Worm (Caenorhabditis elegans) whole organism, L2 larva: ENCODE measurements around the gene F11G11.4.
A peak's percentile ranks its signal among the peaks of the same experiment; 100 is the strongest.
"Not testable (repeated sequence)": the region's sequence is repeated elsewhere in the genome, so short reads cannot be mapped to it uniquely, and the experiment has no call there.

Experiments used
- C34F6.9 ChIP-seq: fragments of 150-350 bp; optimal IDR thresholded peaks from 2 replicates; lab custom pipeline; 2014; ENCODE audit warnings: missing biosample characterization, missing genetic modification characterization
- F13H6.1 ChIP-seq: sonication (generic microtip); optimal IDR thresholded peaks from 2 replicates; lab custom pipeline; 2016; ENCODE audit warnings: missing genetic modification characterization, missing compliant biosample characterization
- Y55F3AM.14 ChIP-seq: fragments of 200-800 bp; sonication (Bioruptor generic); optimal IDR thresholded peaks from 2 replicates; lab custom pipeline; 2018; ENCODE audit warnings: mild to moderate bottlenecking, missing genetic modification characterization, missing compliant biosample characterization
- alr-1 ChIP-seq: fragments of 150-350 bp; optimal IDR thresholded peaks from 2 replicates; lab custom pipeline; 2014; ENCODE audit warnings: missing biosample characterization, missing genetic modification characterization
- aly-2 ChIP-seq: fragments of 150-350 bp; optimal IDR thresholded peaks from 2 replicates; lab custom pipeline; 2014; ENCODE audit warnings: missing biosample characterization, missing genetic modification characterization
- ama-1 ChIP-seq: fragments of 150-350 bp; optimal IDR thresholded peaks from 2 replicates; lab custom pipeline; 2018; ENCODE audit warnings: inconsistent platforms
- blmp-1 ChIP-seq: sonication (generic microtip); optimal IDR thresholded peaks from 2 replicates; lab custom pipeline; 2017; ENCODE audit warnings: missing genetic modification characterization, mild to moderate bottlenecking, missing compliant biosample characterization, antibody characterized with exemption, moderate library complexity; ENCODE audit not compliant: insufficient read depth
- ceh-16 ChIP-seq: fragments of 150-350 bp; optimal IDR thresholded peaks from 2 replicates; lab custom pipeline; 2014; ENCODE audit warnings: missing biosample characterization, missing genetic modification characterization
- ceh-82 ChIP-seq: fragments of 150-350 bp; optimal IDR thresholded peaks from 2 replicates; lab custom pipeline; 2014; ENCODE audit warnings: missing biosample characterization, missing genetic modification characterization
- crh-2 ChIP-seq: sonication (generic microtip); optimal IDR thresholded peaks from 2 replicates; lab custom pipeline; 2017; ENCODE audit warnings: missing biosample characterization, missing genetic modification characterization
- dmd-4 ChIP-seq: sonication (generic microtip); optimal IDR thresholded peaks from 2 replicates; lab custom pipeline; 2017; ENCODE audit warnings: missing biosample characterization, missing genetic modification characterization
- egl-27 ChIP-seq: sonication (generic microtip); optimal IDR thresholded peaks from 3 replicates; lab custom pipeline; 2017; ENCODE audit warnings: missing biosample characterization, missing genetic modification reagents, missing genetic modification characterization
- elt-1 ChIP-seq: fragments of 150-350 bp; optimal IDR thresholded peaks from 2 replicates; lab custom pipeline; 2014; ENCODE audit warnings: missing biosample characterization, missing genetic modification characterization
- elt-3 ChIP-seq: sonication (generic microtip); optimal IDR thresholded peaks from 2 replicates; lab custom pipeline; 2017; ENCODE audit warnings: missing biosample characterization, missing genetic modification characterization
- fos-1 ChIP-seq: fragments of 150-350 bp; optimal IDR thresholded peaks from 2 replicates; lab custom pipeline; 2014; ENCODE audit warnings: missing biosample characterization, missing genetic modification characterization
- lin-13 ChIP-seq: fragments of 150-350 bp; optimal IDR thresholded peaks from 2 replicates; lab custom pipeline; 2014; ENCODE audit warnings: missing biosample characterization, missing genetic modification reagents, missing genetic modification characterization
- lin-39 ChIP-seq: fragments of 150-350 bp; optimal IDR thresholded peaks from 2 replicates; lab custom pipeline; 2014; ENCODE audit warnings: missing biosample characterization, missing genetic modification reagents, missing genetic modification characterization
- mbf-1 ChIP-seq: sonication (generic microtip); optimal IDR thresholded peaks from 2 replicates; lab custom pipeline; 2017; ENCODE audit warnings: missing biosample characterization, missing genetic modification characterization
- mdl-1 ChIP-seq, 2 experiments: fragments of 150-350 bp in 1 of 2; sonication (generic microtip) in 1 of 2; optimal IDR thresholded peaks; 2 replicates each; lab custom pipeline; 2017; ENCODE audit warnings: missing biosample characterization in 2 of 2, missing genetic modification characterization in 2 of 2
- nhr-11 ChIP-seq: fragments of 150-350 bp; optimal IDR thresholded peaks from 2 replicates; lab custom pipeline; 2014; ENCODE audit warnings: missing biosample characterization, missing genetic modification characterization
- nhr-12 ChIP-seq: fragments of 150-350 bp; optimal IDR thresholded peaks from 2 replicates; lab custom pipeline; 2014; ENCODE audit warnings: missing biosample characterization, missing genetic modification characterization
- nhr-129 ChIP-seq: fragments of 150-350 bp; optimal IDR thresholded peaks from 2 replicates; lab custom pipeline; 2014; ENCODE audit warnings: missing biosample characterization, missing genetic modification characterization
- nhr-21 ChIP-seq: fragments of 150-350 bp; optimal IDR thresholded peaks from 2 replicates; lab custom pipeline; 2014; ENCODE audit warnings: missing biosample characterization, missing genetic modification characterization
- nhr-23 ChIP-seq: fragments of 150-350 bp; optimal IDR thresholded peaks from 2 replicates; lab custom pipeline; 2014; ENCODE audit warnings: missing biosample characterization, missing genetic modification reagents, missing genetic modification characterization
- nhr-237 ChIP-seq: fragments of 150-350 bp; optimal IDR thresholded peaks from 2 replicates; lab custom pipeline; 2014; ENCODE audit warnings: missing biosample characterization, missing genetic modification characterization
- nhr-25 ChIP-seq: fragments of 150-350 bp; sonication (generic microtip); optimal IDR thresholded peaks from 3 replicates; lab custom pipeline; 2014; ENCODE audit warnings: missing biosample characterization, missing genetic modification characterization
- nhr-6 ChIP-seq: fragments of 150-350 bp; optimal IDR thresholded peaks from 2 replicates; lab custom pipeline; 2014; ENCODE audit warnings: missing biosample characterization, missing genetic modification characterization
- nhr-77 ChIP-seq: fragments of 150-350 bp; optimal IDR thresholded peaks from 2 replicates; lab custom pipeline; 2014; ENCODE audit warnings: missing biosample characterization, missing genetic modification characterization
- sem-4 ChIP-seq: fragments of 150-350 bp; optimal IDR thresholded peaks from 2 replicates; lab custom pipeline; 2014; ENCODE audit warnings: missing biosample characterization, missing genetic modification reagents, missing genetic modification characterization
- skn-1 ChIP-seq: sonication (generic microtip); optimal IDR thresholded peaks from 2 replicates; lab custom pipeline; 2017; ENCODE audit warnings: missing biosample characterization, missing genetic modification characterization
- sma-3 ChIP-seq: sonication (generic microtip); optimal IDR thresholded peaks from 2 replicates; lab custom pipeline; 2016; ENCODE audit warnings: missing genetic modification reagents, missing genetic modification characterization, missing compliant biosample characterization
- sma-9 ChIP-seq, 2 experiments: fragments of 150-350 bp in 1 of 2; sonication (generic microtip) in 1 of 2; optimal IDR thresholded peaks; 2 replicates each; lab custom pipeline; 2014 to 2016; ENCODE audit warnings: missing genetic modification characterization in 2 of 2, mild to moderate bottlenecking in 1 of 2, missing biosample characterization in 1 of 2, missing compliant biosample characterization in 1 of 2, missing genetic modification reagents in 1 of 2, moderate library complexity in 1 of 2
- snpc-4 ChIP-seq: fragments of 150-350 bp; optimal IDR thresholded peaks from 2 replicates; lab custom pipeline; 2014; ENCODE audit warnings: missing biosample characterization, missing genetic modification characterization
- unc-39 ChIP-seq: fragments of 150-350 bp; optimal IDR thresholded peaks from 2 replicates; lab custom pipeline; 2014; ENCODE audit warnings: missing biosample characterization, missing genetic modification characterization
- unc-55 ChIP-seq: fragments of 150-350 bp; sonication (generic microtip); optimal IDR thresholded peaks from 3 replicates; lab custom pipeline; 2014; ENCODE audit warnings: missing biosample characterization, missing genetic modification reagents, missing genetic modification characterization
- unc-62 ChIP-seq: fragments of 150-350 bp; optimal IDR thresholded peaks from 2 replicates; lab custom pipeline; 2014; ENCODE audit warnings: missing biosample characterization, missing genetic modification reagents, missing genetic modification characterization
- ztf-1 ChIP-seq: fragments of 200-800 bp; sonication (Bioruptor generic); conservative IDR thresholded peaks from 2 replicates; pipeline ENCODE4 v1.3.6; 2022; ENCODE audit warnings: missing genetic modification characterization, missing compliant biosample characterization
- ztf-4 ChIP-seq: fragments of 150-350 bp; optimal IDR thresholded peaks from 2 replicates; lab custom pipeline; 2014; ENCODE audit warnings: missing biosample characterization, missing genetic modification characterization

F11G11.4 gene

DNA sequence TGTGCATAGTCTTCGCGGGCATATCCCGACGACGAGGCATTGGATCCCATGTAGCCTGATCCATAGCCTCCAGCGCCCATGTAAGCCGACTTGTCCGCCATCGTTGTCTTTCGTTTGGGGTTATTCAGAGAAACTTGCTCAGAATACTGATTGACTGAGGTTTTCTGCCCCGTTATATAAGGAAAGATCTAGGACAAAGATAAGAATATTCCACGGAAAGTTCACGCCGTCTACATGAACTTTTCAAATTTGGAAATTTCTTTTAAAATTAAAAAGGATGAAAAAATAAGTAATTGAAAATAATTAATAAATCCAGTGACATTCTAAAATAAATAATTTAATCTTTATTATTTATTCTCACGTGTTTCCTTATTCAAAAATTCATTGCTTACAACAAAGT, at the start of gene F11G11.4, which contains the start of gene nspd-5:
Gene F11G11.4, plus strand, starts transcription at position 335 of the 400 bp plus-strand sequence.
Gene nspd-5, minus strand, starts transcription at position 101 of the 400 bp plus-strand sequence.
- not testable (repeated sequence) for TF ChIP-seq unc-62 (GFP tag; lab: Kevin White, UChicago); ztf-4 (tag; lab: Kevin White, UChicago); unc-55 (GFP tag; lab: Kevin White, UChicago)

DNA sequence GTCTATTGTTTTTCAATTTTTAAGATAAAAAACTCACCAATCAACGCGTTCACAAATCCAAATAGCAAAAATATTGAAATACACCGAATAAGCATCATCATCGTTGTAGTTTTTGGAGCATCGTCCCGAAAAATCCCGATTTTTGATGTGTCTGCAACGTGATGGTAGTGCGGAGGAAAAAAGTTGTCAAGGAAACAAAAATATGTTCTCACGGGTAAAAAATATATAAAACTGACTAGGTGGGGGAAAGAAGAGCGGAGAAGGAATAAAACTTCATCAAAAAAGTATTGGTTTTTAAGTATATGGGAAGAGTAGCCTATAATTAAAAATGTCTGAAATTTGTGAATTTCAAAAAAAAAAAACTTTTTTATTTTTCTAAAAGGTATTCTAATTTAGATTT, 48.4 kb upstream of the F11G11.4 start, which contains the start of gene rig-6:
Gene rig-6, minus strand, starts transcription at position 101 of the 400 bp plus-strand sequence.
- TF ChIP-seq ztf-1 (GFP tag; lab: Robert Waterston, UW) (no peak), ama-1 (lab: Kevin White, UChicago) (no peak), mdl-1 (tag; optimal IDR thresholded peaks at IDR 0.05; lab: Kevin White, UChicago) (no peak), nhr-129 (no peak), sma-3 (GFP tag; lab: Kevin White, UChicago) (no peak), nhr-237 (tag; lab: Kevin White, UChicago) (no peak), egl-27 (tag; lab: Kevin White, UChicago) (no peak), elt-3 (tag; lab: Kevin White, UChicago) (no peak), dmd-4 (no peak), nhr-11 (tag; lab: Kevin White, UChicago) (no peak), nhr-77 (no peak), lin-39 (no peak), ceh-82 (tag; lab: Kevin White, UChicago) (no peak), nhr-21 (tag; lab: Kevin White, UChicago) (no peak), elt-1 (no peak)

- TF ChIP-seq nhr-6 (tag; lab: Kevin White, UChicago) (no peak), alr-1 (tag; lab: Kevin White, UChicago) (no peak), crh-2 (tag; lab: Kevin White, UChicago) (no peak), lin-39 (no peak), F13H6.1 (no peak), unc-39 (tag; lab: Kevin White, UChicago) (no peak), sem-4 (tag; lab: Kevin White, UChicago) (no peak), ceh-82 (tag; lab: Kevin White, UChicago) (no peak), unc-62 (GFP tag; lab: Kevin White, UChicago) (no peak), blmp-1 (no peak), nhr-129 (no peak), Y55F3AM.14 (GFP tag; lab: Kevin White, UChicago) (no peak), ztf-1 (GFP tag; lab: Robert Waterston, UW) (no peak), skn-1 (tag; lab: Kevin White, UChicago) (no peak)
Observed at ce11 chrII:4815356-4815755, 45.0 kb upstream of the F11G11.4 start.

ce11 chrII:4818780-4819179, 41.6 kb upstream of the F11G11.4 start:
- TF ChIP-seq C34F6.9 (tag; lab: Kevin White, UChicago) (no peak), ztf-4 (tag; lab: Kevin White, UChicago) (no peak), ceh-16 (tag; lab: Kevin White, UChicago) (no peak), mbf-1 (no peak), nhr-237 (tag; lab: Kevin White, UChicago) (no peak), blmp-1 (no peak), nhr-25 (no peak), nhr-77 (no peak), ama-1 (lab: Kevin White, UChicago) (no peak), aly-2 (tag; lab: Kevin White, UChicago) (no peak), skn-1 (tag; lab: Kevin White, UChicago) (no peak), snpc-4 (no peak)

- no peak for TF ChIP-seq nhr-11 (tag; lab: Kevin White, UChicago)
- no peak for TF ChIP-seq nhr-77
- no peak for TF ChIP-seq nhr-237 (tag; lab: Kevin White, UChicago)
- TF ChIP-seq elt-3 (tag; lab: Kevin White, UChicago) = no peak
- TF ChIP-seq sma-9 (GFP tag; optimal IDR thresholded peaks at IDR 0.05; lab: Kevin White, UChicago) = peak; percentile 18
- no peak for TF ChIP-seq sma-9 (tag; optimal IDR thresholded peaks at IDR 0.05; lab: Kevin White, UChicago)
- TF ChIP-seq ceh-16 (tag; lab: Kevin White, UChicago) = no peak
- no peak for TF ChIP-seq nhr-12
- TF ChIP-seq unc-55 (GFP tag; lab: Kevin White, UChicago) = no peak
- TF ChIP-seq unc-39 (tag; lab: Kevin White, UChicago) = no peak
- TF ChIP-seq aly-2 (tag; lab: Kevin White, UChicago) = no peak
- TF ChIP-seq ztf-1 (GFP tag; lab: Robert Waterston, UW) = no peak
- no peak for TF ChIP-seq nhr-23 (tag; lab: Kevin White, UChicago)
- TF ChIP-seq nhr-25 = peak; percentile 28
- TF ChIP-seq lin-13 = no peak
- TF ChIP-seq blmp-1 = peak; percentile 94
- no peak for TF ChIP-seq ama-1 (lab: Kevin White, UChicago)
- peak; percentile 37 for TF ChIP-seq fos-1 (tag; lab: Kevin White, UChicago)
- TF ChIP-seq lin-39 = no peak
- TF ChIP-seq nhr-21 (tag; lab: Kevin White, UChicago) = peak; percentile 43
Observed at ce11 chrII:4821739-4822138, 38.7 kb upstream of the F11G11.4 start, which contains the start of gene lact-5. lact-5 (minus strand) TSS chrII:4821739.
